Fruit fly (Drosophila melanogaster) whole organism, embryonic: ENCODE results near the gene CG45544.

Experiments
- Asciz ChIP-seq: fragments of 200-800 bp; sonication (Bioruptor generic); optimal IDR thresholded peaks from 2 replicates; lab custom pipeline; 2017; ENCODE audit warnings: missing biosample characterization, mild to moderate bottlenecking, missing genetic modification characterization, missing genetic modification reagents
- CG10147 ChIP-seq: fragments of 200-800 bp; sonication (Bioruptor generic); optimal IDR thresholded peaks from 2 replicates; lab custom pipeline; 2019; ENCODE audit warnings: missing biosample characterization, mild to moderate bottlenecking, missing genetic modification characterization, moderate library complexity
- CG10959 ChIP-seq: fragments of 200-800 bp; sonication (Bioruptor generic); IDR thresholded peaks from 2 replicates; pipeline ENCODE4 v1.3.6; 2022; ENCODE audit warnings: missing biosample characterization, missing genetic modification characterization
- CG12299 ChIP-seq: fragments of 200-800 bp; sonication (Bioruptor generic); optimal IDR thresholded peaks from 2 replicates; lab custom pipeline; 2018; ENCODE audit warnings: missing biosample characterization, mild to moderate bottlenecking, missing genetic modification characterization
- CG13424 ChIP-seq: fragments of 200-800 bp; sonication (Bioruptor generic); optimal IDR thresholded peaks from 2 replicates; lab custom pipeline; 2019; ENCODE audit warnings: missing biosample characterization, mild to moderate bottlenecking, missing genetic modification characterization, moderate library complexity
- CG13624 ChIP-seq: fragments of 200-800 bp; sonication (Bioruptor generic); optimal IDR thresholded peaks from 2 replicates; lab custom pipeline; 2016; ENCODE audit warnings: missing biosample characterization, missing genetic modification characterization
- CG15514 ChIP-seq: fragments of 200-800 bp; sonication (Bioruptor generic); optimal IDR thresholded peaks from 3 replicates; lab custom pipeline; 2017; ENCODE audit warnings: missing biosample characterization, missing genetic modification characterization, mild to moderate bottlenecking, moderate library complexity, missing genetic modification reagents
- CG17359 ChIP-seq: fragments of 200-800 bp; sonication (Bioruptor generic); optimal IDR thresholded peaks from 3 replicates; lab custom pipeline; 2018; ENCODE audit warnings: missing biosample characterization, mild to moderate bottlenecking, missing genetic modification characterization, moderate library complexity
- CG2889 ChIP-seq: fragments of 200-800 bp; sonication (Bioruptor generic); IDR thresholded peaks from 3 replicates; pipeline ENCODE4 v1.3.6; 2022; ENCODE audit warnings: missing biosample characterization, missing genetic modification characterization
- CG31365 ChIP-seq: fragments of 200-800 bp; sonication (Bioruptor generic); optimal IDR thresholded peaks from 2 replicates; lab custom pipeline; 2018; ENCODE audit warnings: missing biosample characterization, mild to moderate bottlenecking, missing genetic modification characterization
- CG31441 ChIP-seq: fragments of 200-800 bp; sonication (Bioruptor generic); IDR thresholded peaks from 2 replicates; pipeline ENCODE4 v1.3.6; 2022; ENCODE audit warnings: missing biosample characterization, missing genetic modification characterization
- CG33557 ChIP-seq: fragments of 200-800 bp; sonication (Bioruptor generic); optimal IDR thresholded peaks from 2 replicates; lab custom pipeline; 2019; ENCODE audit warnings: missing biosample characterization, mild to moderate bottlenecking, missing genetic modification characterization, moderate library complexity
- CG6813 ChIP-seq: fragments of 200-800 bp; sonication (Bioruptor generic); optimal IDR thresholded peaks from 2 replicates; lab custom pipeline; 2017; ENCODE audit warnings: missing biosample characterization, missing genetic modification characterization, mild to moderate bottlenecking, moderate library complexity, missing genetic modification reagents
- CG9797 ChIP-seq: fragments of 200-800 bp; sonication (Bioruptor generic); optimal IDR thresholded peaks from 3 replicates; lab custom pipeline; 2018; ENCODE audit warnings: missing biosample characterization, mild to moderate bottlenecking, missing genetic modification characterization
- CG9817 ChIP-seq: fragments of 200-800 bp; sonication (Bioruptor generic); optimal IDR thresholded peaks from 2 replicates; lab custom pipeline; 2018; ENCODE audit warnings: missing biosample characterization, mild to moderate bottlenecking, missing genetic modification characterization, moderate library complexity
- D ChIP-seq, 2 experiments: fragments of 200-800 bp in 1 of 2; fragments of >200 bp in 1 of 2; sonication (Bioruptor generic) in 1 of 2; optimal IDR thresholded peaks; 2 replicates in 1 of 2; 3 replicates in 1 of 2; lab custom pipeline; 2017; ENCODE audit warnings: mild to moderate bottlenecking in 1 of 2, missing biosample characterization in 1 of 2, missing genetic modification characterization in 1 of 2, missing genetic modification reagents in 1 of 2
- Doc2 ChIP-seq: fragments of 200-800 bp; sonication (Bioruptor generic); IDR thresholded peaks from 2 replicates; pipeline ENCODE4 v1.3.6; 2022; ENCODE audit warnings: missing biosample characterization, missing genetic modification characterization
- E2f2 ChIP-seq: fragments of 200-800 bp; sonication (Bioruptor generic); IDR thresholded peaks from 2 replicates; pipeline ENCODE4 v1.3.6; 2022; ENCODE audit warnings: missing biosample characterization, missing genetic modification characterization
- Ets97D ChIP-seq: fragments of 200-800 bp; sonication (Bioruptor generic); optimal IDR thresholded peaks from 3 replicates; lab custom pipeline; 2016; ENCODE audit warnings: missing biosample characterization, missing genetic modification characterization
- Fer3 ChIP-seq: fragments of 200-800 bp; sonication (Bioruptor generic); optimal IDR thresholded peaks from 2 replicates; lab custom pipeline; 2018; ENCODE audit warnings: missing biosample characterization, mild to moderate bottlenecking, missing genetic modification characterization, moderate library complexity
- HHEX ChIP-seq: fragments of 200-800 bp; sonication (Bioruptor generic); optimal IDR thresholded peaks from 3 replicates; lab custom pipeline; 2017; ENCODE audit warnings: missing biosample characterization, mild to moderate bottlenecking, missing genetic modification characterization, missing genetic modification reagents
- HmgZ ChIP-seq: fragments of 200-800 bp; sonication (Bioruptor generic); optimal IDR thresholded peaks from 2 replicates; lab custom pipeline; 2018; ENCODE audit warnings: missing biosample characterization, mild to moderate bottlenecking, missing genetic modification characterization
- Hmr ChIP-seq: fragments of 200-800 bp; sonication (Bioruptor generic); optimal IDR thresholded peaks from 3 replicates; lab custom pipeline; 2017; ENCODE audit warnings: mild to moderate bottlenecking, missing biosample characterization, missing genetic modification reagents, missing genetic modification characterization
- Max ChIP-seq: fragments of 200-800 bp; sonication (Bioruptor generic); optimal IDR thresholded peaks from 2 replicates; lab custom pipeline; 2016; ENCODE audit warnings: missing biosample characterization, mild to moderate bottlenecking, missing genetic modification characterization
- Myb ChIP-seq: fragments of 200-800 bp; sonication (Bioruptor generic); optimal IDR thresholded peaks from 2 replicates; lab custom pipeline; 2016; ENCODE audit warnings: missing biosample characterization, missing genetic modification characterization
- Opbp ChIP-seq: fragments of 200-800 bp; sonication (Bioruptor generic); IDR thresholded peaks from 3 replicates; pipeline ENCODE4 v1.3.6; 2022; ENCODE audit warnings: missing biosample characterization, missing genetic modification characterization; ENCODE audit not compliant: partially characterized antibody
- Spps ChIP-seq: fragments of 200-800 bp; sonication (Bioruptor generic); optimal IDR thresholded peaks from 2 replicates; lab custom pipeline; 2018; ENCODE audit warnings: missing biosample characterization, mild to moderate bottlenecking, missing genetic modification characterization
- Taf1 ChIP-seq: fragments of 200-800 bp; sonication (Bioruptor generic); IDR thresholded peaks from 2 replicates; pipeline ENCODE4 v1.3.6; 2022; ENCODE audit warnings: missing biosample characterization, missing genetic modification characterization
- ci ChIP-seq: fragments of 200-800 bp; sonication (Bioruptor generic); IDR thresholded peaks from 3 replicates; pipeline ENCODE4 v1.3.6; 2022; ENCODE audit warnings: missing biosample characterization, missing genetic modification characterization
- corto ChIP-seq: fragments of 200-800 bp; sonication (Bioruptor generic); optimal IDR thresholded peaks from 2 replicates; lab custom pipeline; 2016; ENCODE audit warnings: missing biosample characterization, mild to moderate bottlenecking, missing genetic modification characterization, moderate library complexity
- croc ChIP-seq: fragments of 200-800 bp; sonication (Bioruptor generic); conservative IDR thresholded peaks from 3 replicates; pipeline ENCODE4 v1.3.6; 2022; ENCODE audit warnings: missing biosample characterization, missing genetic modification characterization
- dmrt11E ChIP-seq: fragments of 200-800 bp; sonication (Bioruptor generic); optimal IDR thresholded peaks from 3 replicates; lab custom pipeline; 2018; ENCODE audit warnings: missing biosample characterization, mild to moderate bottlenecking, missing genetic modification characterization, moderate library complexity
- eyg ChIP-seq: fragments of 200-800 bp; sonication (Bioruptor generic); optimal IDR thresholded peaks from 3 replicates; lab custom pipeline; 2016; ENCODE audit warnings: missing biosample characterization, missing genetic modification characterization
- fd64A ChIP-seq: fragments of 200-800 bp; sonication (Bioruptor generic); optimal IDR thresholded peaks from 3 replicates; lab custom pipeline; 2018; ENCODE audit warnings: missing biosample characterization, mild to moderate bottlenecking, missing genetic modification characterization
- gcm2 ChIP-seq: fragments of 200-800 bp; sonication (Bioruptor generic); optimal IDR thresholded peaks from 2 replicates; lab custom pipeline; 2016; ENCODE audit warnings: missing biosample characterization, missing genetic modification characterization
- gro ChIP-seq: fragments of 200-800 bp; sonication (Bioruptor generic); optimal IDR thresholded peaks from 2 replicates; lab custom pipeline; 2016; ENCODE audit warnings: missing biosample characterization, missing genetic modification characterization
- jumu ChIP-seq: fragments of 200-800 bp; sonication (Bioruptor generic); optimal IDR thresholded peaks from 3 replicates; lab custom pipeline; 2016; ENCODE audit warnings: missing biosample characterization, missing genetic modification characterization
- lilli ChIP-seq: fragments of 200-800 bp; sonication (Bioruptor generic); optimal IDR thresholded peaks from 3 replicates; lab custom pipeline; 2016; ENCODE audit warnings: missing biosample characterization, missing genetic modification characterization
- lola ChIP-seq, 3 experiments: fragments of >200 bp in 2 of 3; fragments of 200-800 bp in 1 of 3; sonication (Bioruptor generic) in 1 of 3; optimal IDR thresholded peaks; 2 replicates each; lab custom pipeline; 2017 to 2019; ENCODE audit warnings: missing biosample characterization in 3 of 3, missing genetic modification characterization in 3 of 3, mild to moderate bottlenecking in 1 of 3, moderate library complexity in 1 of 3
- phol ChIP-seq: fragments of 200-800 bp; sonication (Bioruptor generic); optimal IDR thresholded peaks from 3 replicates; lab custom pipeline; 2018; ENCODE audit warnings: missing biosample characterization, mild to moderate bottlenecking, missing genetic modification characterization, moderate library complexity
- prd ChIP-seq, 3 experiments: fragments of >200 bp in 2 of 3; fragments of 200-800 bp in 1 of 3; sonication (Bioruptor generic) in 1 of 3; optimal IDR thresholded peaks in 2 of 3; IDR thresholded peaks in 1 of 3; 2 replicates in 2 of 3; 3 replicates in 1 of 3; pipeline versions ENCODE4 v1.3.6 to Lab custom; 2017 to 2022; ENCODE audit warnings: missing biosample characterization in 1 of 3, missing genetic modification characterization in 1 of 3
- ro ChIP-seq: fragments of 200-800 bp; sonication (Bioruptor generic); IDR thresholded peaks from 2 replicates; pipeline ENCODE4 v1.3.6; 2022; ENCODE audit warnings: missing biosample characterization, missing genetic modification characterization
- schlank ChIP-seq: fragments of 200-800 bp; sonication (Bioruptor generic); optimal IDR thresholded peaks from 2 replicates; lab custom pipeline; 2018; ENCODE audit warnings: missing biosample characterization, mild to moderate bottlenecking, missing genetic modification characterization
- sens-2 ChIP-seq: fragments of 200-800 bp; sonication (Bioruptor generic); IDR thresholded peaks from 2 replicates; pipeline ENCODE4 v1.3.6; 2022; ENCODE audit warnings: missing biosample characterization, missing genetic modification characterization
- trem ChIP-seq: fragments of 200-800 bp; optimal IDR thresholded peaks from 3 replicates; lab custom pipeline; 2019; ENCODE audit warnings: missing biosample characterization, mild to moderate bottlenecking, missing genetic modification characterization, moderate library complexity
- unpg ChIP-seq: fragments of 200-800 bp; sonication (Bioruptor generic); optimal IDR thresholded peaks from 3 replicates; lab custom pipeline; 2018; ENCODE audit warnings: missing biosample characterization, mild to moderate bottlenecking, missing genetic modification characterization, moderate library complexity
- wek ChIP-seq: fragments of 200-800 bp; sonication (Bioruptor generic); optimal IDR thresholded peaks from 3 replicates; lab custom pipeline; 2018; ENCODE audit warnings: missing biosample characterization, mild to moderate bottlenecking, missing genetic modification characterization, moderate library complexity

Gene CG45544

DNA sequence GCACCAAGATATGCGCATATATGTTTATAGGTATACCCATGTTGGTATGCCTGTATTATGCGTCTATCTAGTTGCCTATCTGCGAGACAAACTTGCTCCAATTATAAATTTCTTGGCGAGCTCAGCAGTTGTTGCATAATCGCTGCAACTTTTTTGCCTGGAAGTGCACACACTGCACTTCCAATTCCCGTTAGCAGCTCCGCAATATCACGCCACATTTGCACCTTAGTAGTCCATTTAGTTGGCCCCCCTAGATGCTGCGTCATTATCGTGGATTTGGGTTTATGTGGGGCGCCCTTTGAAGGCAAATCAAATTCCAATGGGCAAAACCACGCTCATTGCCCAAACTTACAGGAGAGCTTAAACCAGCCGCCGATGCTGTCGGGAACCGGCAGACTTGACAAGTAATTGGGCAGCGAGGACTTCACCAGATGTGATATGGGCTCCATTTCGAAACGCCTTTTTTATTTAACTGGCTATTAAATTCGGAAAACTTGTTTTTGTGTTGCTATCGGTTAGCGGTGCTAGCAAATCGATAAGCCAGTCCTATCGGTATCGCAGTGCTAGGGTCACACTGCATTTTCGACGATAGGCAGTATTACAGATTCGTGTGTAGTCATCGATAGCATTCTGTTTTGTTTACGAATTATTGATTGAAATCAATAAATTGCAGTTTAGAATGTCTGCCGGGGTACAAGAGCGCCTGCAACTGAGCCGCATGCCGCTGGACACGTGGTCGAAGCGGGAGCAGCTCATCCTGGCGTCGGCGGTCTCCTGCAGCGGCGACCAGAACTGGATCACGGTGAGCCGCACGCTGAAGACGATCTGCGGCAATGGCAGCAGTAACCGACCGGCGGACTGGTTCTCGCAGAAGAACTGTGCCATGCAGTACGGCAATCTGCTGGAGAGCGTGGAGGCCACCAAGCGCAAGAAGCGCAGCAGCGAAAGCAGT lies 33.1 kb upstream of the CG45544 start, which contains the start of the genes Cisd2 and Brd8 (continued):
- TF ChIP-seq lola (GFP tag; optimal IDR thresholded peaks at IDR 0.05; lab: Kevin White, UChicago) (no peak), CG9817 (tag; lab: Kevin White, UChicago) (no peak), CG15514 (GFP tag; lab: Kevin White, UChicago) (peak; percentile 84), HmgZ (tag; lab: Kevin White, UChicago) (peak; percentile 31), jumu (no peak), Fer3 (tag; lab: Kevin White, UChicago) (no peak), Taf1 (GFP tag; lab: Robert Waterston, UW) (no peak), trem (tag; lab: Kevin White, UChicago) (peak; percentile 37), eyg (GFP tag; lab: Kevin White, UChicago) (no peak), ro (GFP tag; lab: Robert Waterston, UW) (no peak), phol (peak; percentile 28), gcm2 (GFP tag; lab: Kevin White, UChicago) (no peak), fd64A (no peak), Doc2 (no peak), Max (GFP tag; lab: Kevin White, UChicago) (no peak), schlank (tag; lab: Kevin White, UChicago) (no peak), CG17359 (tag; lab: Kevin White, UChicago) (no peak), CG10147 (GFP tag; lab: Kevin White, UChicago) (no peak), CG12299 (tag; lab: Kevin White, UChicago) (no peak), wek (GFP tag; lab: Kevin White, UChicago) (no peak), Myb (GFP tag; lab: Kevin White, UChicago) (peak; percentile 47), CG9797 (GFP tag; lab: Kevin White, UChicago) (peak; percentile 86), ci (GFP tag; lab: Robert Waterston, UW) (peak; percentile 35; the same call in 1 of the 3 replicates), croc (GFP tag; lab: Robert Waterston, UW) (no peak), CG10959 (no peak), lilli (GFP tag; lab: Kevin White, UChicago) (no peak), sens-2 (no peak), CG13624 (peak; percentile 31), D (optimal IDR thresholded peaks at IDR 0.05; lab: Kevin White, UChicago) (no peak), D (GFP tag; optimal IDR thresholded peaks at IDR 0.05; lab: Kevin White, UChicago) (no peak), CG33557 (GFP tag; lab: Kevin White, UChicago) (no peak), Ets97D (GFP tag; lab: Kevin White, UChicago) (peak; percentile 80), CG6813 (GFP tag; lab: Kevin White, UChicago) (no peak), Asciz (GFP tag; lab: Kevin White, UChicago) (no peak), HHEX (GFP tag; lab: Kevin White, UChicago) (no peak), CG31365 (tag; lab: Kevin White, UChicago) (no peak), corto (GFP tag; lab: Kevin White, UChicago) (no peak), prd (optimal IDR thresholded peaks at IDR 0.05; lab: Kevin White, UChicago) (no peak), prd (GFP tag; IDR thresholded peaks at IDR 0.05; lab: Robert Waterston, UW) (0 out of 3 replicates have a peak, but pooled peaks have one; percentile 4), Hmr (GFP tag; lab: Kevin White, UChicago) (no peak), gro (GFP tag; lab: Kevin White, UChicago) (peak; percentile 26), CG31441 (GFP tag; lab: Robert Waterston, UW) (no peak), unpg (GFP tag; lab: Kevin White, UChicago) (no peak), Opbp (GFP tag; lab: Robert Waterston, UW) (peak; percentile 96), dmrt11E (no peak), E2f2 (peak; percentile 62), CG13424 (no peak), CG2889 (GFP tag; lab: Robert Waterston, UW) (no peak), Spps (tag; lab: Kevin White, UChicago) (no peak)
